Worm (Caenorhabditis elegans) whole organism, late embryonic: ENCODE results near the gene clec-78.

Experiments used
- ceh-2 ChIP-seq: sonication (generic microtip); optimal IDR thresholded peaks from 2 replicates; lab custom pipeline; 2016; ENCODE audit warnings: missing genotype, missing genetic modification characterization, missing compliant biosample characterization
- ceh-31 ChIP-seq: sonication (generic microtip); optimal IDR thresholded peaks from 2 replicates; lab custom pipeline; 2016; ENCODE audit warnings: missing genetic modification characterization, missing compliant biosample characterization
- ets-4 ChIP-seq: sonication (generic microtip); optimal IDR thresholded peaks from 2 replicates; lab custom pipeline; 2016; ENCODE audit warnings: missing genetic modification characterization, missing compliant biosample characterization
- fax-1 ChIP-seq: sonication (generic microtip); optimal IDR thresholded peaks from 2 replicates; lab custom pipeline; 2016; ENCODE audit warnings: missing genotype, missing genetic modification characterization, missing compliant biosample characterization
- rnt-1 ChIP-seq: sonication (generic microtip); optimal IDR thresholded peaks from 2 replicates; lab custom pipeline; 2016; ENCODE audit warnings: missing genetic modification characterization, missing compliant biosample characterization
- unc-86 ChIP-seq: sonication (generic microtip); optimal IDR thresholded peaks from 2 replicates; lab custom pipeline; 2016; ENCODE audit warnings: missing genetic modification characterization, missing compliant biosample characterization

DNA sequence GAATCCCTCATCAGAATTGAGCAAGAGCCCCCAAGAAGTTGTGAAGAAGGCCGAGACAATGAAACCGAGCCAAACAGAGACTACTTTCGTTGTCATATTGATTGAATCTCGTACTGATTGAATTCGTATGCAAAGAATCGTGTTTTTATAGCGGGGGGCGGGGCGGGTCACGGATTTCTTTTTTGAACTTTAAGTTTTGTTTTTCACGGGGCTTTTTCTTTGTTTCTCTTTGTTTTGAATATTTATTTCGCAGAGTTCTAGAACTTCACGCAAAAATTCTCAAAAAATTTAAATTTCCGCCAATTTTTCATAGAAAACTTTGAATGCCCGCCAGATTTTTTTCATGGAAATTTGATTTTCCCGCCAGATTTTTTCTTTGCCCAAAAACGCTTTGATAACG lies 32.8 kb upstream of the clec-78 start, which contains the start of gene clec-73:
- no peak for TF ChIP-seq unc-86
- no peak for TF ChIP-seq ceh-2 (tag; lab: Kevin White, UChicago)
- TF ChIP-seq rnt-1 (tag; lab: Kevin White, UChicago) = no peak
- TF ChIP-seq fax-1 (tag; lab: Kevin White, UChicago) = no peak
- no peak for TF ChIP-seq ceh-31 (tag; lab: Kevin White, UChicago)
- no peak for TF ChIP-seq ets-4 (tag; lab: Kevin White, UChicago)
